Fruit fly (Drosophila melanogaster) whole organism, embryonic: ENCODE results near the gene Pex11c.

Source experiments
- Bgb ChIP-seq: fragments of 200-800 bp; sonication (Bioruptor generic); IDR thresholded peaks from 2 replicates; pipeline ENCODE4 v1.3.6; 2022; ENCODE audit warnings: missing biosample characterization, missing genetic modification characterization; ENCODE audit not compliant: partially characterized antibody
- CG10209 ChIP-seq: fragments of 200-800 bp; sonication (Bioruptor generic); optimal IDR thresholded peaks from 3 replicates; lab custom pipeline; 2017; ENCODE audit warnings: missing biosample characterization, mild to moderate bottlenecking, missing genetic modification characterization, missing genetic modification reagents
- CG10274 ChIP-seq: fragments of 200-800 bp; sonication (Bioruptor generic); optimal IDR thresholded peaks from 3 replicates; lab custom pipeline; 2017; ENCODE audit warnings: missing biosample characterization, mild to moderate bottlenecking, missing genetic modification characterization
- CG10321 ChIP-seq: fragments of 200-800 bp; sonication (Bioruptor generic); IDR thresholded peaks from 2 replicates; pipeline ENCODE4 v1.3.6; 2022; ENCODE audit warnings: missing biosample characterization, missing genetic modification characterization
- CG10979 ChIP-seq: fragments of 200-800 bp; sonication (Bioruptor generic); optimal IDR thresholded peaks from 2 replicates; lab custom pipeline; 2018; ENCODE audit warnings: missing biosample characterization, mild to moderate bottlenecking, missing genetic modification characterization, moderate library complexity
- CG12071 ChIP-seq: fragments of 200-800 bp; sonication (Bioruptor generic); optimal IDR thresholded peaks from 3 replicates; lab custom pipeline; 2018; ENCODE audit warnings: missing biosample characterization, mild to moderate bottlenecking, missing genetic modification characterization
- CG13894 ChIP-seq: fragments of 200-800 bp; sonication (Bioruptor generic); optimal IDR thresholded peaks from 3 replicates; lab custom pipeline; 2018; ENCODE audit warnings: missing biosample characterization, mild to moderate bottlenecking, missing genetic modification characterization, moderate library complexity
- CG17359 ChIP-seq: fragments of 200-800 bp; sonication (Bioruptor generic); optimal IDR thresholded peaks from 3 replicates; lab custom pipeline; 2018; ENCODE audit warnings: missing biosample characterization, mild to moderate bottlenecking, missing genetic modification characterization, moderate library complexity
- CG18011 ChIP-seq: fragments of 200-800 bp; sonication (Bioruptor generic); optimal IDR thresholded peaks from 2 replicates; lab custom pipeline; 2017; ENCODE audit warnings: missing biosample characterization, missing genetic modification characterization, mild to moderate bottlenecking, moderate library complexity, missing genotype
- CG18599 ChIP-seq: fragments of 200-800 bp; sonication (Bioruptor generic); optimal IDR thresholded peaks from 3 replicates; lab custom pipeline; 2017; ENCODE audit warnings: missing biosample characterization, missing genetic modification characterization, mild to moderate bottlenecking, moderate library complexity, missing genetic modification reagents
- CG34376 ChIP-seq: fragments of 200-800 bp; sonication (Bioruptor generic); optimal IDR thresholded peaks from 2 replicates; lab custom pipeline; 2018; ENCODE audit warnings: missing biosample characterization, mild to moderate bottlenecking, missing genetic modification characterization
- CG42726 ChIP-seq: fragments of 200-800 bp; sonication (Bioruptor generic); IDR thresholded peaks from 2 replicates; pipeline ENCODE4 v1.3.6; 2022; ENCODE audit warnings: missing biosample characterization, missing genetic modification characterization; ENCODE audit not compliant: partially characterized antibody
- CG7556 ChIP-seq: fragments of 200-800 bp; sonication (Bioruptor generic); optimal IDR thresholded peaks from 2 replicates; lab custom pipeline; 2017; ENCODE audit warnings: missing biosample characterization, mild to moderate bottlenecking, missing genetic modification characterization
- CG8290 ChIP-seq, 3 experiments: fragments of 200-800 bp; sonication (Bioruptor generic); optimal IDR thresholded peaks; 2 replicates each; lab custom pipeline; 2016 to 2019; ENCODE audit warnings: missing biosample characterization in 3 of 3, missing genetic modification characterization in 3 of 3, mild to moderate bottlenecking in 2 of 3, moderate library complexity in 1 of 3
- D19A ChIP-seq: fragments of 200-800 bp; optimal IDR thresholded peaks from 3 replicates; lab custom pipeline; 2019; ENCODE audit warnings: missing biosample characterization, mild to moderate bottlenecking, missing genetic modification characterization, moderate library complexity
- HHEX ChIP-seq: fragments of 200-800 bp; sonication (Bioruptor generic); optimal IDR thresholded peaks from 3 replicates; lab custom pipeline; 2017; ENCODE audit warnings: missing biosample characterization, mild to moderate bottlenecking, missing genetic modification characterization, missing genetic modification reagents
- Hand ChIP-seq: fragments of 200-800 bp; sonication (Bioruptor generic); optimal IDR thresholded peaks from 2 replicates; lab custom pipeline; 2017; ENCODE audit warnings: mild to moderate bottlenecking, missing biosample characterization, missing genetic modification reagents, missing genetic modification characterization
- Hey ChIP-seq: fragments of 200-800 bp; sonication (Bioruptor generic); optimal IDR thresholded peaks from 3 replicates; lab custom pipeline; 2018; ENCODE audit warnings: missing biosample characterization, mild to moderate bottlenecking, missing genetic modification characterization
- HmgD ChIP-seq: fragments of 200-800 bp; sonication (Bioruptor generic); optimal IDR thresholded peaks from 3 replicates; lab custom pipeline; 2016; ENCODE audit warnings: missing biosample characterization, missing genetic modification characterization
- Hmr ChIP-seq: fragments of 200-800 bp; sonication (Bioruptor generic); optimal IDR thresholded peaks from 3 replicates; lab custom pipeline; 2017; ENCODE audit warnings: mild to moderate bottlenecking, missing biosample characterization, missing genetic modification reagents, missing genetic modification characterization
- Opbp ChIP-seq: fragments of 200-800 bp; sonication (Bioruptor generic); IDR thresholded peaks from 3 replicates; pipeline ENCODE4 v1.3.6; 2022; ENCODE audit warnings: missing biosample characterization, missing genetic modification characterization; ENCODE audit not compliant: partially characterized antibody
- Tbp ChIP-seq: fragments of >200 bp; optimal IDR thresholded peaks from 2 replicates; lab custom pipeline; 2018; ENCODE audit warnings: missing biosample characterization, missing genetic modification characterization
- abd-A ChIP-seq: fragments of 200-800 bp; sonication (Bioruptor generic); optimal IDR thresholded peaks from 3 replicates; lab custom pipeline; 2019; ENCODE audit warnings: missing biosample characterization, mild to moderate bottlenecking, missing genetic modification characterization, moderate library complexity
- az2 ChIP-seq: fragments of 200-800 bp; sonication (Bioruptor generic); optimal IDR thresholded peaks from 3 replicates; lab custom pipeline; 2016; ENCODE audit warnings: missing biosample characterization, missing genetic modification characterization
- bbx ChIP-seq: fragments of 200-800 bp; sonication (Bioruptor generic); IDR thresholded peaks from 2 replicates; pipeline ENCODE4 v1.3.6; 2022; ENCODE audit warnings: missing biosample characterization, missing genetic modification characterization; ENCODE audit not compliant: partially characterized antibody
- cg ChIP-seq: fragments of 200-800 bp; sonication (Bioruptor generic); optimal IDR thresholded peaks from 3 replicates; lab custom pipeline; 2019; ENCODE audit warnings: missing biosample characterization, mild to moderate bottlenecking, missing genetic modification characterization, moderate library complexity
- ci ChIP-seq: fragments of 200-800 bp; sonication (Bioruptor generic); IDR thresholded peaks from 3 replicates; pipeline ENCODE4 v1.3.6; 2022; ENCODE audit warnings: missing biosample characterization, missing genetic modification characterization
- corto ChIP-seq: fragments of 200-800 bp; sonication (Bioruptor generic); optimal IDR thresholded peaks from 2 replicates; lab custom pipeline; 2016; ENCODE audit warnings: missing biosample characterization, mild to moderate bottlenecking, missing genetic modification characterization, moderate library complexity
- crol ChIP-seq: fragments of 200-800 bp; sonication (Bioruptor generic); IDR thresholded peaks from 2 replicates; pipeline ENCODE4 v1.3.6; 2022; ENCODE audit warnings: missing biosample characterization, missing genetic modification characterization
- ewg ChIP-seq: fragments of 200-800 bp; sonication (Bioruptor generic); optimal IDR thresholded peaks from 3 replicates; lab custom pipeline; 2017; ENCODE audit warnings: mild to moderate bottlenecking, missing biosample characterization, missing genetic modification reagents, missing genetic modification characterization
- gem ChIP-seq: fragments of 200-800 bp; sonication (Bioruptor generic); optimal IDR thresholded peaks from 2 replicates; lab custom pipeline; 2019; ENCODE audit warnings: missing biosample characterization, mild to moderate bottlenecking, missing genetic modification characterization, moderate library complexity
- her ChIP-seq: fragments of 200-800 bp; sonication (Bioruptor generic); optimal IDR thresholded peaks from 2 replicates; lab custom pipeline; 2016; ENCODE audit warnings: missing biosample characterization, missing genetic modification characterization
- ken ChIP-seq: fragments of 200-800 bp; sonication (Bioruptor generic); IDR thresholded peaks from 3 replicates; pipeline ENCODE4 v1.3.6; 2022; ENCODE audit warnings: missing biosample characterization, missing genetic modification characterization
- kni ChIP-seq: fragments of 200-800 bp; sonication (Bioruptor generic); optimal IDR thresholded peaks from 3 replicates; lab custom pipeline; 2017; ENCODE audit warnings: mild to moderate bottlenecking, missing biosample characterization, missing genetic modification reagents, missing genetic modification characterization
- lab ChIP-seq: fragments of 200-800 bp; sonication (Bioruptor generic); optimal IDR thresholded peaks from 3 replicates; lab custom pipeline; 2017; ENCODE audit warnings: missing biosample characterization, missing genetic modification characterization, mild to moderate bottlenecking, moderate library complexity, missing genetic modification reagents
- lilli ChIP-seq: fragments of 200-800 bp; sonication (Bioruptor generic); optimal IDR thresholded peaks from 3 replicates; lab custom pipeline; 2016; ENCODE audit warnings: missing biosample characterization, missing genetic modification characterization
- nerfin-1 ChIP-seq: fragments of 200-800 bp; sonication (Bioruptor generic); optimal IDR thresholded peaks from 3 replicates; lab custom pipeline; 2019; ENCODE audit warnings: missing biosample characterization, mild to moderate bottlenecking, missing genetic modification characterization, moderate library complexity
- nom ChIP-seq: fragments of 200-800 bp; sonication (Bioruptor generic); optimal IDR thresholded peaks from 2 replicates; lab custom pipeline; 2017; ENCODE audit warnings: missing biosample characterization, missing genetic modification characterization, mild to moderate bottlenecking, moderate library complexity, missing genetic modification reagents
- oc ChIP-seq: fragments of 200-800 bp; sonication (Bioruptor generic); optimal IDR thresholded peaks from 2 replicates; lab custom pipeline; 2018; ENCODE audit warnings: missing biosample characterization, mild to moderate bottlenecking, missing genetic modification characterization, moderate library complexity
- pros ChIP-seq: fragments of 200-800 bp; sonication (Bioruptor generic); optimal IDR thresholded peaks from 3 replicates; lab custom pipeline; 2019; ENCODE audit warnings: missing biosample characterization, mild to moderate bottlenecking, missing genetic modification characterization, moderate library complexity
- row ChIP-seq: fragments of 200-800 bp; sonication (Bioruptor generic); IDR thresholded peaks from 3 replicates; pipeline ENCODE4 v1.3.6; 2022; ENCODE audit warnings: missing biosample characterization, missing genetic modification characterization
- scrt ChIP-seq: fragments of 200-800 bp; sonication (Bioruptor generic); optimal IDR thresholded peaks from 2 replicates; lab custom pipeline; 2018; ENCODE audit warnings: missing biosample characterization, mild to moderate bottlenecking, missing genetic modification characterization, moderate library complexity
- sd ChIP-seq: fragments of 200-800 bp; sonication (Bioruptor generic); optimal IDR thresholded peaks from 3 replicates; lab custom pipeline; 2018; ENCODE audit warnings: missing biosample characterization, mild to moderate bottlenecking, missing genetic modification characterization, moderate library complexity
- sens ChIP-seq: fragments of 200-800 bp; sonication (Bioruptor generic); peaks from one replicate; lab custom pipeline; 2016; ENCODE audit warnings: missing biosample characterization, missing genetic modification characterization
- seq ChIP-seq: fragments of 200-800 bp; sonication (Bioruptor generic); IDR thresholded peaks from 2 replicates; pipeline ENCODE4 v1.3.6; 2022; ENCODE audit warnings: missing biosample characterization, missing genetic modification characterization
- sima ChIP-seq: fragments of 200-800 bp; sonication (Bioruptor generic); optimal IDR thresholded peaks from 2 replicates; lab custom pipeline; 2016; ENCODE audit warnings: missing biosample characterization, missing genetic modification characterization
- yki ChIP-seq: fragments of >200 bp; optimal IDR thresholded peaks from 3 replicates; lab custom pipeline; 2018

The Pex11c gene

DNA sequence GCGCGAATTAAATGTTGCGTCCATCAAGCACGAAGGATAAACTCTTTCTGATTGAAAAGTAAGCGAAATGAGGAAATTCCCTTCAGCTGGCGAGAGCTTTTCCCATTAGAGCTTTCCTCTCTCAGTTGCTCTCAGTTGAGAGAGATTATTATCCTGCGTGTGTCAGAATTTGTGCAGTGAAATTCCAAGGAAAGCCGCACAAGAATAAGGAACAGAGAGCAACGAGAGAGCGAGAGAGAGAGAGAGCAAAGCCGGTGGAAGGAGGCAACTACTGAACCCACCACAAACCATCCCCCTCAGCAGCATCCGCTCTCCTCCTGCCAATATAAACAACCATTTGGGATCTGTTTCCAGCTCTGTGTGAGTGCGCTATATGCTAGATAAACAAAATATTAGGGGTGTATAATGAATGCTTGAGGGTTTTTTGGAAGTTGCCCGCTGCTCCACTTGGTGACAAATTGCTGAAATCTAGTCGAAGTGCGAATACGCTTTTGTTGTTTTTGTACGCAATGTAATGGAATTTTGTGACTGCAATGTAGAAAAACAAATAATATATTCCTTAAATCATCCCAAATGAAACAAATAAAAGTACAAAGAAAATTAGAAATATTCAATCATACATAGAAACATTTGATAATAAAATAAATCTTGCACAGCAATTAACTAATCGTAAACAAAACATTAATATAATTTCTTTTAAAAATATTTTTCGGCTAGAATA lies 9.2 kb upstream of the Pex11c start, which contains the start of gene CG4467 (continued):
- TF ChIP-seq HHEX (GFP tag; lab: Kevin White, UChicago) = no peak
- peak; percentile 56 for TF ChIP-seq CG18599 (GFP tag; lab: Kevin White, UChicago)
- peak; percentile 51 for TF ChIP-seq bbx (GFP tag; lab: Robert Waterston, UW)
- TF ChIP-seq lilli = peak; percentile 9
- TF ChIP-seq seq (GFP tag; lab: Robert Waterston, UW) = peak; percentile 84; the same call in 1 of the 2 replicates
- TF ChIP-seq Bgb (GFP tag; lab: Robert Waterston, UW) = peak; percentile 25; the same call in 1 of the 2 replicates
- peak; percentile 30 for TF ChIP-seq ewg (GFP tag; lab: Kevin White, UChicago)
- TF ChIP-seq row = peak; percentile 64
- peak; percentile 97 for TF ChIP-seq pros (GFP tag; lab: Kevin White, UChicago)
- peak; percentile 29 for TF ChIP-seq Hmr
- TF ChIP-seq CG7556 = peak; percentile 4
- TF ChIP-seq crol = peak; percentile 61; the same call in 1 of the 2 replicates
- TF ChIP-seq az2 = peak; percentile 6
- TF ChIP-seq nerfin-1 = peak; percentile 98
- peak; percentile 3 for TF ChIP-seq nom (GFP tag; lab: Kevin White, UChicago)
- TF ChIP-seq cg (GFP tag; lab: Kevin White, UChicago) = peak; percentile 37
- TF ChIP-seq gem = peak; percentile 27
- TF ChIP-seq lab = peak; percentile 31
- TF ChIP-seq CG18011 (GFP tag; lab: Kevin White, UChicago) = no peak
- TF ChIP-seq Tbp (GFP tag; lab: Kevin White, UChicago) = no peak
- no peak for TF ChIP-seq CG10979 (tag; lab: Kevin White, UChicago)
- no peak for TF ChIP-seq CG17359 (tag; lab: Kevin White, UChicago)
- TF ChIP-seq CG13894 (tag; lab: Kevin White, UChicago) = peak; percentile 96
- peak; percentile 49 for TF ChIP-seq CG12071
- peak; percentile 55; the same call in 1 of the 3 replicates for TF ChIP-seq Opbp
- TF ChIP-seq oc (tag; lab: Kevin White, UChicago) = peak; percentile 25
- TF ChIP-seq HmgD = peak; percentile 25
- TF ChIP-seq CG10321 (GFP tag; lab: Robert Waterston, UW) = no peak
- TF ChIP-seq CG10209 (GFP tag; lab: Kevin White, UChicago) = no peak
- no peak for TF ChIP-seq CG8290 (GFP tag; optimal IDR thresholded peaks at IDR 0.05; lab: Kevin White, UChicago)
- TF ChIP-seq CG8290 (tag; optimal IDR thresholded peaks at IDR 0.05; lab: Kevin White, UChicago) = peak in 1 of 2 experiments; percentile 36
- peak; percentile 62 for TF ChIP-seq yki (lab: Kevin White, UChicago)
- TF ChIP-seq her (GFP tag; lab: Kevin White, UChicago) = peak; percentile 0
- TF ChIP-seq Hand (GFP tag; lab: Kevin White, UChicago) = peak; percentile 13
- peak; percentile 95 for TF ChIP-seq abd-A (tag; lab: Kevin White, UChicago)
- TF ChIP-seq ci = 0 out of 3 replicates have a peak, but pooled peaks have one; percentile 29
- TF ChIP-seq scrt (GFP tag; lab: Kevin White, UChicago) = peak; percentile 43
- peak; percentile 94 for TF ChIP-seq sd (tag; lab: Kevin White, UChicago)
- TF ChIP-seq CG10274 = peak; percentile 14
- no peak for TF ChIP-seq ken (GFP tag; lab: Robert Waterston, UW)
- no peak for TF ChIP-seq CG34376
- TF ChIP-seq sima (GFP tag; lab: Kevin White, UChicago) = no peak
- peak; percentile 11 for TF ChIP-seq sens (GFP tag; lab: Kevin White, UChicago)
- no peak for TF ChIP-seq corto
- TF ChIP-seq CG42726 (GFP tag; lab: Robert Waterston, UW) = peak; percentile 48; the same call in 1 of the 2 replicates
- peak; percentile 97 for TF ChIP-seq D19A (tag; lab: Kevin White, UChicago)
- TF ChIP-seq kni = peak; percentile 37
- peak; percentile 33 for TF ChIP-seq Hey (tag; lab: Kevin White, UChicago)
